Fruit fly (Drosophila melanogaster): ENCODE data around the gene Vps33B.

DNA sequence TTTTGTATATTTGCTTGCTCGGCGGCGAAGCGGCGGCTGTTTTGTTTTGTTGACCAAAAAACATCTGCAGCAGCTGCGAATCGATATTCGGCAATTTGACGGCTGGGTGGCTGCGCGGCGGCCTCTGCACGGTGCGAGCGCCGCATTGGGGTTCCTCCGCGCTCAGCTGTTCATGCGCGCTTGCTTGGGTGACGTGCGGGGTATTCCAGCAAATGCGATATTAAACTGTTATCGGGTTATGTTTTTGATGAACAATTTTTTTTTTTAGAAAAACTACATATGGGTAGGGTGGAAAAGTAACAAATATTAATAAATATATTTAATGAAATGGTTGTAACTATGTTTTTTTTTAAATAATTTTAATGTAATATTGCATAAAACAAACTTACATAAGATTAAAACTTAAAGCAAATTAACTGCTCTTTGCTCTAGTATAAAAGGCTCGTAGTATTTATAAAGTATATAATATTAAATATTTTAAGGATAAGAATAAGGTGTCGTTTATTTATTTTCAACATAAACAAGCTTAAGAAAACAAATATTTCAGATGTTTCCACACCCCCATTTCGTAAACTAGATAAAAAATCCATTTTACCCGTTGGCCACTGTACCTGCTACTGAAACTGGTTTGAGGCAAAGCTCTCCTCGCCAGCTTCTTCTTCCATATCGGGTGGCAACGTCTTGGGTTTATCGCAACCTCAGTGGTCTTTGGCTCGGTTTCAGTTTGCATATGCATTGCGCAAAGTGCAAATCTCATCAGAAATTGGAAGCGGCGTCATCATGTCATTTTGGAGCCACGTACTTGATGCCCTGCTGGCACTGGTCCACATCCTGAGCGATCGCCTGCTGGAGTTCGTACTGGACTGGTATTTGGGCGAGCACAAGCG, 17.7 kb downstream of the Vps33B start, which contains the start of the genes Gnpat and CG5112:
- no peak for TF ChIP-seq corto (GFP tag; optimal IDR thresholded peaks at IDR 0.05)
- peak; percentile 66 for TF ChIP-seq Adf1 (GFP tag; IDR thresholded peaks at IDR 0.05)
- TF ChIP-seq gcm (GFP tag; optimal IDR thresholded peaks at IDR 0.05) = peak; percentile 48
- peak; percentile 58 for TF ChIP-seq CG13894 (tag; optimal IDR thresholded peaks at IDR 0.05)
- no peak for TF ChIP-seq Lpt (GFP tag; optimal IDR thresholded peaks at IDR 0.05)
